Fruit fly (Drosophila melanogaster) whole organism, embryonic: ENCODE results near the gene CG7903.
A peak's percentile ranks its signal among the peaks of the same experiment; 100 is the strongest.

Experiments
- Ada2b ChIP-seq: fragments of 200-800 bp; sonication (Bioruptor generic); IDR thresholded peaks from 2 replicates; pipeline ENCODE4 v1.3.6; 2022; ENCODE audit warnings: missing biosample characterization, missing genetic modification characterization
- Adf1 ChIP-seq: fragments of 200-800 bp; sonication (Bioruptor generic); IDR thresholded peaks from 2 replicates; pipeline ENCODE4 v1.3.6; 2022; ENCODE audit warnings: missing biosample characterization, missing genetic modification characterization
- Antp ChIP-seq: fragments of 200-800 bp; sonication (Bioruptor generic); optimal IDR thresholded peaks from 3 replicates; lab custom pipeline; 2016; ENCODE audit warnings: missing biosample characterization, missing genetic modification characterization
- Atf-2 ChIP-seq: fragments of 200-800 bp; sonication (Bioruptor generic); optimal IDR thresholded peaks from 2 replicates; lab custom pipeline; 2016; ENCODE audit warnings: missing biosample characterization, missing genetic modification characterization
- CG11247 ChIP-seq: fragments of 200-800 bp; sonication (Bioruptor generic); IDR thresholded peaks from 2 replicates; pipeline ENCODE4 v1.3.6; 2022; ENCODE audit warnings: missing biosample characterization, missing genetic modification characterization
- CG11456 ChIP-seq: fragments of 200-800 bp; sonication (Bioruptor generic); IDR thresholded peaks from 3 replicates; pipeline ENCODE4 v1.3.6; 2022; ENCODE audit warnings: missing biosample characterization, missing genetic modification characterization
- CG12659 ChIP-seq: fragments of 200-800 bp; sonication (Bioruptor generic); optimal IDR thresholded peaks from 3 replicates; lab custom pipeline; 2017; ENCODE audit warnings: mild to moderate bottlenecking, missing biosample characterization, missing genetic modification reagents, missing genetic modification characterization
- CG12769 ChIP-seq: fragments of 200-800 bp; sonication (Bioruptor generic); optimal IDR thresholded peaks from 2 replicates; lab custom pipeline; 2019; ENCODE audit warnings: missing biosample characterization, mild to moderate bottlenecking, missing genetic modification characterization, moderate library complexity
- CG12942 ChIP-seq: fragments of 200-800 bp; sonication (Bioruptor generic); optimal IDR thresholded peaks from 3 replicates; lab custom pipeline; 2016; ENCODE audit warnings: missing biosample characterization, missing genetic modification characterization
- CG15269 ChIP-seq: fragments of 200-800 bp; sonication (Bioruptor generic); optimal IDR thresholded peaks from 2 replicates; lab custom pipeline; 2018; ENCODE audit warnings: missing biosample characterization, mild to moderate bottlenecking, missing genetic modification characterization, moderate library complexity
- CG18619 ChIP-seq: fragments of 200-800 bp; sonication (Bioruptor generic); optimal IDR thresholded peaks from 3 replicates; lab custom pipeline; 2017; ENCODE audit warnings: missing biosample characterization, mild to moderate bottlenecking, missing genetic modification characterization
- CG2120 ChIP-seq: fragments of 200-800 bp; sonication (Bioruptor generic); optimal IDR thresholded peaks from 3 replicates; lab custom pipeline; 2016; ENCODE audit warnings: missing biosample characterization, missing genetic modification characterization
- CG32767 ChIP-seq: fragments of 200-800 bp; sonication (Bioruptor generic); IDR thresholded peaks from 2 replicates; pipeline ENCODE4 v1.3.6; 2022; ENCODE audit warnings: missing biosample characterization, missing genetic modification characterization
- CG8478 ChIP-seq: fragments of >200 bp; optimal IDR thresholded peaks from 2 replicates; lab custom pipeline; 2018
- CHES-1-like ChIP-seq: fragments of 200-800 bp; sonication (Bioruptor generic); optimal IDR thresholded peaks from 2 replicates; lab custom pipeline; 2016; ENCODE audit warnings: missing biosample characterization, missing genetic modification characterization
- Dp ChIP-seq: fragments of 200-800 bp; sonication (Bioruptor generic); optimal IDR thresholded peaks from 2 replicates; lab custom pipeline; 2018; ENCODE audit warnings: missing biosample characterization, mild to moderate bottlenecking, missing genetic modification characterization, moderate library complexity
- Dref ChIP-seq: fragments of 200-800 bp; sonication (Bioruptor generic); IDR thresholded peaks from 2 replicates; pipeline ENCODE4 v1.3.6; 2022; ENCODE audit warnings: missing biosample characterization, missing genetic modification characterization
- Eip74EF ChIP-seq, 2 experiments: fragments of 200-800 bp in 1 of 2; fragments of >200 bp in 1 of 2; sonication (Bioruptor generic) in 1 of 2; optimal IDR thresholded peaks; 2 replicates each; lab custom pipeline; 2017 to 2019; ENCODE audit warnings: missing biosample characterization in 2 of 2, missing genetic modification characterization in 2 of 2, mild to moderate bottlenecking in 1 of 2, moderate library complexity in 1 of 2
- Elba2 ChIP-seq: fragments of 200-800 bp; sonication (Bioruptor generic); optimal IDR thresholded peaks from 3 replicates; lab custom pipeline; 2016; ENCODE audit warnings: missing biosample characterization, missing genetic modification characterization
- H2.0 ChIP-seq: fragments of 200-800 bp; sonication (Bioruptor generic); IDR thresholded peaks from 2 replicates; pipeline ENCODE4 v1.3.6; 2022; ENCODE audit warnings: missing biosample characterization, missing genetic modification characterization
- Hmr ChIP-seq: fragments of 200-800 bp; sonication (Bioruptor generic); optimal IDR thresholded peaks from 3 replicates; lab custom pipeline; 2017; ENCODE audit warnings: mild to moderate bottlenecking, missing biosample characterization, missing genetic modification reagents, missing genetic modification characterization
- Hmx ChIP-seq: fragments of 200-800 bp; sonication (Bioruptor generic); optimal IDR thresholded peaks from 2 replicates; lab custom pipeline; 2016; ENCODE audit warnings: missing biosample characterization, missing genetic modification characterization
- NK7.1 ChIP-seq: fragments of 200-800 bp; sonication (Bioruptor generic); optimal IDR thresholded peaks from 3 replicates; lab custom pipeline; 2016; ENCODE audit warnings: missing biosample characterization, missing genetic modification characterization
- Neu2 ChIP-seq: fragments of 200-800 bp; sonication (Bioruptor generic); optimal IDR thresholded peaks from 3 replicates; lab custom pipeline; 2016; ENCODE audit warnings: missing biosample characterization, missing genetic modification characterization, borderline replicate concordance
- Nf-YA ChIP-seq: fragments of 200-800 bp; sonication (Bioruptor generic); IDR thresholded peaks from 2 replicates; pipeline ENCODE4 v1.3.6; 2022; ENCODE audit warnings: missing biosample characterization, missing genetic modification characterization
- Nf-YB ChIP-seq: fragments of 200-800 bp; sonication (Bioruptor generic); optimal IDR thresholded peaks from 3 replicates; lab custom pipeline; 2019; ENCODE audit warnings: missing biosample characterization, mild to moderate bottlenecking, missing genetic modification characterization, moderate library complexity
- Poxn ChIP-seq: fragments of 200-800 bp; sonication (Bioruptor generic); IDR thresholded peaks from 2 replicates; pipeline ENCODE4 v1.3.6; 2022; ENCODE audit warnings: missing biosample characterization, missing genetic modification characterization
- Stat92E ChIP-seq, 3 experiments: fragments of >200 bp in 2 of 3; fragments of 200-800 bp in 1 of 3; sonication (Bioruptor generic) in 1 of 3; optimal IDR thresholded peaks; 2 replicates each; lab custom pipeline; 2017 to 2019; ENCODE audit warnings: missing biosample characterization in 3 of 3, missing genetic modification characterization in 3 of 3, mild to moderate bottlenecking in 1 of 3, moderate library complexity in 1 of 3
- ara ChIP-seq: fragments of 200-800 bp; sonication (Bioruptor generic); IDR thresholded peaks from 2 replicates; pipeline ENCODE4 v1.3.6; 2022; ENCODE audit warnings: missing biosample characterization, missing genetic modification characterization
- ase ChIP-seq: fragments of 200-800 bp; sonication (Bioruptor generic); IDR thresholded peaks from 3 replicates; pipeline ENCODE4 v1.3.6; 2022; ENCODE audit warnings: missing biosample characterization, missing genetic modification characterization
- bcd ChIP-seq: fragments of 200-800 bp; sonication (Bioruptor generic); optimal IDR thresholded peaks from 2 replicates; lab custom pipeline; 2017; ENCODE audit warnings: missing biosample characterization, mild to moderate bottlenecking, missing genetic modification characterization
- crol ChIP-seq: fragments of 200-800 bp; sonication (Bioruptor generic); IDR thresholded peaks from 2 replicates; pipeline ENCODE4 v1.3.6; 2022; ENCODE audit warnings: missing biosample characterization, missing genetic modification characterization
- dati ChIP-seq: fragments of 200-800 bp; sonication (Bioruptor generic); IDR thresholded peaks from 2 replicates; pipeline ENCODE4 v1.3.6; 2022; ENCODE audit warnings: missing biosample characterization, missing genetic modification characterization
- ems ChIP-seq: fragments of 200-800 bp; sonication (Bioruptor generic); optimal IDR thresholded peaks from 3 replicates; lab custom pipeline; 2016; ENCODE audit warnings: missing biosample characterization, missing genetic modification characterization
- fd64A ChIP-seq: fragments of 200-800 bp; sonication (Bioruptor generic); optimal IDR thresholded peaks from 3 replicates; lab custom pipeline; 2018; ENCODE audit warnings: missing biosample characterization, mild to moderate bottlenecking, missing genetic modification characterization
- gsb ChIP-seq: fragments of 200-800 bp; sonication (Bioruptor generic); IDR thresholded peaks from 2 replicates; pipeline ENCODE4 v1.3.6; 2022; ENCODE audit warnings: missing biosample characterization, missing genetic modification characterization
- gt ChIP-seq: fragments of 200-800 bp; sonication (Bioruptor generic); IDR thresholded peaks from 2 replicates; pipeline ENCODE4 v1.3.6; 2022; ENCODE audit warnings: missing biosample characterization, missing genetic modification characterization
- inv ChIP-seq: fragments of 200-800 bp; sonication (Bioruptor generic); IDR thresholded peaks from 2 replicates; pipeline ENCODE4 v1.3.6; 2022; ENCODE audit warnings: missing biosample characterization, missing genetic modification characterization; ENCODE audit not compliant: partially characterized antibody
- mld ChIP-seq: fragments of 200-800 bp; sonication (Bioruptor generic); IDR thresholded peaks from 3 replicates; pipeline ENCODE4 v1.3.6; 2022; ENCODE audit warnings: missing biosample characterization, missing genetic modification characterization; ENCODE audit not compliant: partially characterized antibody
- nom ChIP-seq: fragments of 200-800 bp; sonication (Bioruptor generic); optimal IDR thresholded peaks from 2 replicates; lab custom pipeline; 2017; ENCODE audit warnings: missing biosample characterization, missing genetic modification characterization, mild to moderate bottlenecking, moderate library complexity, missing genetic modification reagents
- p53 ChIP-seq: fragments of 200-800 bp; sonication (Bioruptor generic); optimal IDR thresholded peaks from 2 replicates; lab custom pipeline; 2016; ENCODE audit warnings: missing biosample characterization, missing genetic modification characterization
- pnt ChIP-seq: fragments of 200-800 bp; sonication (Bioruptor generic); optimal IDR thresholded peaks from 3 replicates; lab custom pipeline; 2016; ENCODE audit warnings: missing biosample characterization, missing genetic modification characterization
- rib ChIP-seq: fragments of 200-800 bp; sonication (Bioruptor generic); IDR thresholded peaks from 2 replicates; pipeline ENCODE4 v1.3.6; 2022; ENCODE audit warnings: missing biosample characterization, missing genetic modification characterization
- schlank ChIP-seq: fragments of 200-800 bp; sonication (Bioruptor generic); optimal IDR thresholded peaks from 2 replicates; lab custom pipeline; 2018; ENCODE audit warnings: missing biosample characterization, mild to moderate bottlenecking, missing genetic modification characterization
- scrt ChIP-seq: fragments of 200-800 bp; sonication (Bioruptor generic); optimal IDR thresholded peaks from 2 replicates; lab custom pipeline; 2018; ENCODE audit warnings: missing biosample characterization, mild to moderate bottlenecking, missing genetic modification characterization, moderate library complexity
- shn ChIP-seq: fragments of 200-800 bp; sonication (Bioruptor generic); optimal IDR thresholded peaks from 3 replicates; lab custom pipeline; 2016; ENCODE audit warnings: missing biosample characterization, missing genetic modification characterization
- ssp ChIP-seq: fragments of 200-800 bp; sonication (Bioruptor generic); IDR thresholded peaks from 2 replicates; pipeline ENCODE4 v1.3.6; 2022; ENCODE audit warnings: missing biosample characterization, missing genetic modification characterization
- tap ChIP-seq: fragments of 200-800 bp; optimal IDR thresholded peaks from 3 replicates; lab custom pipeline; 2019; ENCODE audit warnings: missing biosample characterization, mild to moderate bottlenecking, missing genetic modification characterization, moderate library complexity
- ttk ChIP-seq: fragments of 200-800 bp; sonication (Bioruptor generic); IDR thresholded peaks from 2 replicates; pipeline ENCODE4 v2.1.2; 2022; ENCODE audit warnings: missing biosample characterization, missing genetic modification characterization
- vfl ChIP-seq: fragments of 200-800 bp; sonication (Bioruptor generic); optimal IDR thresholded peaks from 2 replicates; lab custom pipeline; 2016; ENCODE audit warnings: missing biosample characterization, missing genetic modification characterization
- wek ChIP-seq: fragments of 200-800 bp; sonication (Bioruptor generic); optimal IDR thresholded peaks from 3 replicates; lab custom pipeline; 2018; ENCODE audit warnings: missing biosample characterization, mild to moderate bottlenecking, missing genetic modification characterization, moderate library complexity

The CG7903 gene

DNA sequence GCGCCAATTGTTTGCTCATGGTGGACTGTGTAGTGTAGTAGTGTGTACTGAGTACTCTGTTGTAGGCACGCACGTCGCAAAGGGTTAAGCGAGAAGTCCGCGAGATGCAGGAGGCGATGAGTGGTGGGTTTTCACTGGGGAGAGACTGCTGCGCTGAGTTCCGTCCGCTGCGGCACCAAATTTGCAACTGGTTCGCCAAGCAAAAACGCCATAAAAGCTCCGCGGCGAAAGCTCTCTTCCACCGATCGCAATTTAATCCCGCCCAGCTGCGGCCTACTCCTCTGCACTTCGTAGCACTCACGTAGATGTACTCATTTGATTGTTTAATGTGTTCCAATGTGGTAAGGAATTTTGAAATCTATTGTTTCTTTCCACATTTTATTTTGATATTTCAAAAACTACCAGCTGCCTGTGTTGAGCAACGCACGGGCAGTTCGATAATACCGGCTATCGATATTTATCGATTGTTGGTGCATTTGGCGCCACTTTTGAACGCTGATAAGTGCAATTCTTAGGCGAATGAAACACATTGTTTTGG lies 20.0 kb upstream of the CG7903 start, which contains the start of gene CG7920 (continued):
- TF ChIP-seq Hmr (GFP tag; lab: Kevin White, UChicago) (peak; percentile 69), Eip74EF (GFP tag; optimal IDR thresholded peaks at IDR 0.05; lab: Kevin White, UChicago) (no peak), ems (GFP tag; lab: Kevin White, UChicago) (peak; percentile 48), shn (GFP tag; lab: Kevin White, UChicago) (no peak), Hmx (GFP tag; lab: Kevin White, UChicago) (no peak), Antp (GFP tag; lab: Kevin White, UChicago) (no peak), ara (GFP tag; lab: Robert Waterston, UW) (no peak), Ada2b (no peak), Neu2 (GFP tag; lab: Kevin White, UChicago) (no peak), fd64A (GFP tag; lab: Kevin White, UChicago) (no peak), nom (GFP tag; lab: Kevin White, UChicago) (peak; percentile 77), Nf-YA (GFP tag; lab: Robert Waterston, UW) (no peak), vfl (GFP tag; lab: Kevin White, UChicago) (no peak), CG11456 (GFP tag; lab: Robert Waterston, UW) (no peak), Atf-2 (no peak), crol (0 out of 2 replicates have a peak, but pooled peaks have one; percentile 21), CG2120 (GFP tag; lab: Kevin White, UChicago) (peak; percentile 54), CG8478 (lab: Kevin White, UChicago) (no peak), Nf-YB (no peak), Dp (GFP tag; lab: Kevin White, UChicago) (peak; percentile 99), H2.0 (no peak), gsb (GFP tag; lab: Robert Waterston, UW) (no peak), inv (GFP tag; lab: Robert Waterston, UW) (peak; percentile 46; the same call in 1 of the 2 replicates), mld (GFP tag; lab: Robert Waterston, UW) (peak; percentile 13; the same call in 1 of the 3 replicates), schlank (tag; lab: Kevin White, UChicago) (no peak), Dref (peak; percentile 91), CG12769 (peak; percentile 52), ssp (GFP tag; lab: Robert Waterston, UW) (no peak), tap (peak; percentile 11), CG18619 (no peak), CHES-1-like (GFP tag; lab: Kevin White, UChicago) (peak; percentile 3), wek (GFP tag; lab: Kevin White, UChicago) (no peak), CG32767 (GFP tag; lab: Robert Waterston, UW) (no peak), Poxn (GFP tag; lab: Robert Waterston, UW) (no peak), CG15269 (tag; lab: Kevin White, UChicago) (peak; percentile 10), Elba2 (GFP tag; lab: Kevin White, UChicago) (no peak), CG12942 (GFP tag; lab: Kevin White, UChicago) (peak; percentile 18), NK7.1 (GFP tag; lab: Kevin White, UChicago) (no peak), gt (GFP tag; lab: Robert Waterston, UW) (no peak), dati (GFP tag; lab: Robert Waterston, UW) (no peak), ttk (GFP tag; lab: Robert Waterston, UW) (no peak), rib (GFP tag; lab: Robert Waterston, UW) (peak; percentile 64; the same call in 1 of the 2 replicates), Stat92E (GFP tag; optimal IDR thresholded peaks at IDR 0.05; lab: Kevin White, UChicago) (peak in 1 of 3 experiments; percentile 9), scrt (GFP tag; lab: Kevin White, UChicago) (peak; percentile 47), CG12659 (GFP tag; lab: Kevin White, UChicago) (peak; percentile 64), bcd (no peak), Adf1 (no peak; the same call in 1 of the 2 replicates), pnt (GFP tag; lab: Kevin White, UChicago) (no peak), ase (GFP tag; lab: Robert Waterston, UW) (no peak), CG11247 (GFP tag; lab: Robert Waterston, UW) (0 out of 2 replicates have a peak, but pooled peaks have one; percentile 6), p53 (GFP tag; lab: Kevin White, UChicago) (no peak)
